Worm (Caenorhabditis elegans): ENCODE measurements around the gene F43E2.11.
A peak's percentile ranks its signal among the peaks of the same experiment; 100 is the strongest.

Gene F43E2.11

DNA sequence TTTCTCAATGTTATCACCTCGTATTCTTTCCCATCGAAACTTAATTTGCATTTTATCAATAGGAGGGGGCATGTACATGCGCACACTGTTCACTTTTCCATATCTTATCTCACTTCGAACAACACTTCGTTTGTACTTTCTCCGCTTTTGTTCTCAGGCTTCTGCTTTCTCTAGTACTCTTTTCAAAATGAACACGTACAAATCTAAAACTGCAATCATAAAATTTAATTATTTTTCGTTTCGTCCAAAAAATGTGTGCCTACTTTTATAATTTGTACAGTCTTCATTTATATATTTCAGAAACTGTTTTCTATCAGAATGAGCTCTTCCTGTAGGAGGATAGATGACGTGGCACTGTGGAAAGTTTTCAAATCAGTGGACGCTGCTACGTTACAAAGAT, 28.6 kb upstream of the F43E2.11 start, which contains the start of gene C07D10.1:
Gene C07D10.1 (plus strand): TSS at position 301 of the 400 bp plus-strand sequence.
- no peak for TF ChIP-seq hlh-26 (GFP tag; conservative IDR thresholded peaks at IDR 0.05)
- no peak for TF ChIP-seq attf-6 (GFP tag; IDR thresholded peaks at IDR 0.05)
- TF ChIP-seq aptf-2 (GFP tag; conservative IDR thresholded peaks at IDR 0.05), result no peak
- TF ChIP-seq egl-44 (GFP tag; IDR thresholded peaks at IDR 0.05), result no peak
- no peak for TF ChIP-seq him-1 (tag; optimal IDR thresholded peaks at IDR 0.05)
- no peak for TF ChIP-seq ekl-4 (GFP tag; IDR thresholded peaks at IDR 0.05)
- TF ChIP-seq Y53G8AR.9 (GFP tag; conservative IDR thresholded peaks at IDR 0.05), result no peak
- TF ChIP-seq D2030.7 (GFP tag; IDR thresholded peaks at IDR 0.05), result no peak

DNA sequence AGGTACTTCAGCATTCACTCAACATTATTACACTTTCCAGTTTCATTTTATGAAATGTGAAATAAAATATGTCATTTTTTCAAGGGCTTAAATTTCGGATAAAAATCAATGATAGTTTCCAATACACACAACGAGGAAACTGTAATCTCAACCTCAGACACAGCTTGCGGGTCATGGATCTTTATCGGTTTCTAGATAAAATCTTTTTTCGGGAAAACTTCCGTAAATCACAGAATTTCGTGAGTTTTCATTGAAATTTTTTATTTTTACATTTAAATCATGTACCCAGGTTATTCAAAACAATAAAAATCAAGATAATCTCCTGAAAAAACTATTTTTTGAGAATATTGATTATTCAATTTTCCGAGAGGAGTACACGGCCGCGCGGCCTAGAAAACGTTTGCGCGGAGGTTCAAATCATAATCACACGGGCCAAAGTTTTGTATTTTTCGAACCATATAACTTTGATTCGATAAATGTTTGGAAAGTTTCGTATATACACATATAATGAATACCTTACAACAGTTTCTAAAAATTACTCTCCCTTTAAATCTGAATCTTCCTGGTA, 27.3 kb upstream of the F43E2.11 start:
- no peak for TF ChIP-seq ztf-22 (GFP tag; optimal IDR thresholded peaks at IDR 0.05)
- TF ChIP-seq cebp-1 (GFP tag; IDR thresholded peaks at IDR 0.05), result no peak
- peak; percentile 29 for TF ChIP-seq cebp-1 (tag; optimal IDR thresholded peaks at IDR 0.05)
- TF ChIP-seq ceh-58 (GFP tag; IDR thresholded peaks at IDR 0.05), result no peak
- TF ChIP-seq snpc-4 (GFP tag; optimal IDR thresholded peaks at IDR 0.05), result no peak
- TF ChIP-seq snpc-4 (tag; optimal IDR thresholded peaks at IDR 0.05), result peak in 2 of 4 experiments; percentile 8 to 18
- TF ChIP-seq ama-1 (optimal IDR thresholded peaks at IDR 0.05), result no peak
- peak in 1 of 2 experiments; percentile 13 for TF ChIP-seq ama-1 (GFP tag; optimal IDR thresholded peaks at IDR 0.05)
- TF ChIP-seq xnd-1 (tag; optimal IDR thresholded peaks at IDR 0.05), result no peak
- TF ChIP-seq dpff-1 (tag; optimal IDR thresholded peaks at IDR 0.05), result no peak
- no peak for TF ChIP-seq C06A6.2 (GFP tag; conservative IDR thresholded peaks at IDR 0.05)
- peak; percentile 8 for TF ChIP-seq efl-1 (GFP tag; optimal IDR thresholded peaks at IDR 0.05)
- TF ChIP-seq madf-6 (GFP tag; IDR thresholded peaks at IDR 0.05), result 0 out of 2 replicates have a peak, but pooled peaks have one; percentile 17

DNA sequence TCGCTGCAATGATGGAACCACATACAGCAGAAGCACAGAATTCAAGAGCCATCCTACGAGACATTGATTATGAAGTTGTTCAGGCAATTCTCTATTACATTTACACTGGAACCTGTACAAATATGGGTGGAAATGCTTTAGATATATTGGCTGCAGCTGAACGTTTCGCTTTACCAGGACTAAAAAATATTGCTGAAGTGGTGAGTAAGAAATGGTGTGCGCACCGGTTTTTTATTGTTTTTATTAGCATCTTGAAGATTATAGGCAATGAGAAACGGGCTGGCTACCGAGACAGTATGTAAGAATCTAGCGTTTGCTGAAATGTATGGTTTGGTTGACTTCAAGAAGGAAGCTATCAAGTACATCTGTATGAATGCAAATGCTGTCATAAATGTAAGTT, 26.0 kb upstream of the F43E2.11 start:
- TF ChIP-seq madf-6 (GFP tag; IDR thresholded peaks at IDR 0.05), result no peak
- TF ChIP-seq ets-4 (GFP tag; optimal IDR thresholded peaks at IDR 0.05), result no peak
- no peak for TF ChIP-seq attf-3 (GFP tag; conservative IDR thresholded peaks at IDR 0.05)
- no peak for TF ChIP-seq B0336.3 (GFP tag; IDR thresholded peaks at IDR 0.05)
- TF ChIP-seq F39B2.1 (GFP tag; IDR thresholded peaks at IDR 0.05), result no peak
- no peak for TF ChIP-seq ceh-27 (GFP tag; optimal IDR thresholded peaks at IDR 0.05)
- TF ChIP-seq ceh-91 (GFP tag; IDR thresholded peaks at IDR 0.05), result no peak
- no peak for TF ChIP-seq snpc-1.1 (tag; optimal IDR thresholded peaks at IDR 0.05; ENCODE audit: insufficient read depth)
- TF ChIP-seq cebp-2 (GFP tag; IDR thresholded peaks at IDR 0.05), result no peak
- TF ChIP-seq dpff-1 (tag; optimal IDR thresholded peaks at IDR 0.05), result no peak
- no peak for TF ChIP-seq ztf-6 (GFP tag; IDR thresholded peaks at IDR 0.05)
- no peak for TF ChIP-seq athp-1 (tag; optimal IDR thresholded peaks at IDR 0.05)
- no peak for TF ChIP-seq lag-1 (GFP tag; IDR thresholded peaks at IDR 0.05)
- TF ChIP-seq lsl-1 (GFP tag; optimal IDR thresholded peaks at IDR 0.05), result no peak
- TF ChIP-seq rpc-1 (optimal IDR thresholded peaks at IDR 0.05), result no peak
- TF ChIP-seq rpc-1 (tag; optimal IDR thresholded peaks at IDR 0.05), result no peak
- TF ChIP-seq nfya-2 (GFP tag; IDR thresholded peaks at IDR 0.05), result no peak
- no peak for TF ChIP-seq nfya-1 (tag; optimal IDR thresholded peaks at IDR 0.05; ENCODE audit: borderline replicate concordance, insufficient read depth)

Data from whole organism, young adult.